Fruit fly (Drosophila melanogaster): Measurements from ENCODE around the gene CG12375.
A peak's percentile ranks its signal among the peaks of the same experiment; 100 is the strongest.

Gene CG12375

dm6 chr2L:8099050-8099449 lies 27.6 kb downstream of the CG12375 start:
- TF ChIP-seq D1 (tag; optimal IDR thresholded peaks at IDR 0.05), result no peak
- no peak for TF ChIP-seq CG15710 (tag; optimal IDR thresholded peaks at IDR 0.05)
- TF ChIP-seq gl (tag; optimal IDR thresholded peaks at IDR 0.05), result no peak
- no peak for TF ChIP-seq CG10348 (GFP tag; IDR thresholded peaks at IDR 0.05)
- no peak for TF ChIP-seq CG32121 (GFP tag; IDR thresholded peaks at IDR 0.05)
- TF ChIP-seq CG9948 (tag; optimal IDR thresholded peaks at IDR 0.05), result no peak
- TF ChIP-seq CG12605 (GFP tag; IDR thresholded peaks at IDR 0.05), result no peak
- no peak for TF ChIP-seq Pif1B (GFP tag; optimal IDR thresholded peaks at IDR 0.05)
- no peak for TF ChIP-seq CG14655 (GFP tag; optimal IDR thresholded peaks at IDR 0.05)
- no peak for TF ChIP-seq CG8301 (tag; optimal IDR thresholded peaks at IDR 0.05)
- no peak for TF ChIP-seq rn (GFP tag; IDR thresholded peaks at IDR 0.05)
- TF ChIP-seq CG4496 (GFP tag; IDR thresholded peaks at IDR 0.05), result no peak
- TF ChIP-seq fd96Ca (GFP tag; IDR thresholded peaks at IDR 0.05), result no peak

dm6 chr2L:8097964-8098945 lies 28.4 kb downstream of the CG12375 start:
- no peak for TF ChIP-seq gl (tag; optimal IDR thresholded peaks at IDR 0.05)
- 0 out of 2 replicates have a peak, but pooled peaks have one; percentile 11 for TF ChIP-seq CG32121 (GFP tag; IDR thresholded peaks at IDR 0.05)

dm6 chr2L:8097461-8097860 lies 29.2 kb downstream of the CG12375 start:
- TF ChIP-seq Pif1B (GFP tag; optimal IDR thresholded peaks at IDR 0.05) (no peak), CG14655 (GFP tag; optimal IDR thresholded peaks at IDR 0.05) (peak; percentile 1), rn (GFP tag; IDR thresholded peaks at IDR 0.05) (no peak)

- TF ChIP-seq Pif1B (GFP tag; optimal IDR thresholded peaks at IDR 0.05), result no peak
- TF ChIP-seq gl (tag; optimal IDR thresholded peaks at IDR 0.05), result peak; percentile 25
- TF ChIP-seq Snoo (tag; optimal IDR thresholded peaks at IDR 0.05), result peak; percentile 10
- TF ChIP-seq CG34367 (tag; optimal IDR thresholded peaks at IDR 0.05), result no peak
- no peak for TF ChIP-seq CG8159 (tag; optimal IDR thresholded peaks at IDR 0.05)
- TF ChIP-seq EcR (GFP tag; optimal IDR thresholded peaks at IDR 0.05), result peak; percentile 72
- no peak for TF ChIP-seq Pif1A (GFP tag; optimal IDR thresholded peaks at IDR 0.05)
- TF ChIP-seq CG8301 (tag; optimal IDR thresholded peaks at IDR 0.05), result no peak
- TF ChIP-seq CG32121 (GFP tag; IDR thresholded peaks at IDR 0.05), result no peak
- no peak for TF ChIP-seq CG9948 (tag; optimal IDR thresholded peaks at IDR 0.05)
- TF ChIP-seq CG13204 (GFP tag; optimal IDR thresholded peaks at IDR 0.05), result no peak
Measured at dm6 chr2L:8095176-8095575, 31.5 kb downstream of the CG12375 start.

dm6 chr2L:8094058-8094825 lies 32.4 kb downstream of the CG12375 start:
- no peak for TF ChIP-seq CG8301 (tag; optimal IDR thresholded peaks at IDR 0.05)
- TF ChIP-seq CG13204 (GFP tag; optimal IDR thresholded peaks at IDR 0.05), result no peak
- 0 out of 3 replicates have a peak, but pooled peaks have one; percentile 55 for TF ChIP-seq fd96Ca (GFP tag; IDR thresholded peaks at IDR 0.05)
- peak; percentile 41 for TF ChIP-seq CG14655 (GFP tag; optimal IDR thresholded peaks at IDR 0.05)
- peak; percentile 36 for TF ChIP-seq CG12605 (GFP tag; IDR thresholded peaks at IDR 0.05)
- TF ChIP-seq CG9948 (tag; optimal IDR thresholded peaks at IDR 0.05), result no peak
- TF ChIP-seq CG34367 (tag; optimal IDR thresholded peaks at IDR 0.05), result no peak
- no peak for TF ChIP-seq CG4496 (GFP tag; IDR thresholded peaks at IDR 0.05)
- TF ChIP-seq D1 (tag; optimal IDR thresholded peaks at IDR 0.05), result no peak
- no peak for TF ChIP-seq rn (GFP tag; IDR thresholded peaks at IDR 0.05)
- TF ChIP-seq Pif1B (GFP tag; optimal IDR thresholded peaks at IDR 0.05), result no peak
- no peak for TF ChIP-seq CG8159 (tag; optimal IDR thresholded peaks at IDR 0.05)
- TF ChIP-seq CG15710 (tag; optimal IDR thresholded peaks at IDR 0.05), result no peak
- peak; percentile 36 for TF ChIP-seq CG32121 (GFP tag; IDR thresholded peaks at IDR 0.05)
- TF ChIP-seq gl (tag; optimal IDR thresholded peaks at IDR 0.05), result no peak
- TF ChIP-seq CG17806 (tag; optimal IDR thresholded peaks at IDR 0.05), result no peak
- TF ChIP-seq Pif1A (GFP tag; optimal IDR thresholded peaks at IDR 0.05), result no peak
- TF ChIP-seq Snoo (tag; optimal IDR thresholded peaks at IDR 0.05), result no peak
- TF ChIP-seq Ets98B (GFP tag; IDR thresholded peaks at IDR 0.05), result peak; percentile 63
- no peak for TF ChIP-seq CG10348 (GFP tag; IDR thresholded peaks at IDR 0.05)
- TF ChIP-seq EcR (GFP tag; optimal IDR thresholded peaks at IDR 0.05), result no peak

- TF ChIP-seq Pif1B (GFP tag; optimal IDR thresholded peaks at IDR 0.05), result peak; percentile 36
- TF ChIP-seq EcR (GFP tag; optimal IDR thresholded peaks at IDR 0.05), result peak; percentile 56
- peak; percentile 8; the same call in 1 of the 2 replicates for TF ChIP-seq Ets98B (GFP tag; IDR thresholded peaks at IDR 0.05)
- TF ChIP-seq fd96Ca (GFP tag; IDR thresholded peaks at IDR 0.05), result peak; percentile 44; the same call in 2 of the 3 replicates
- peak; percentile 40 for TF ChIP-seq CG8159 (tag; optimal IDR thresholded peaks at IDR 0.05)
- TF ChIP-seq CG9948 (tag; optimal IDR thresholded peaks at IDR 0.05), result no peak
- TF ChIP-seq rn (GFP tag; IDR thresholded peaks at IDR 0.05), result no peak
- peak; percentile 9 for TF ChIP-seq CG14655 (GFP tag; optimal IDR thresholded peaks at IDR 0.05)
- no peak for TF ChIP-seq gl (tag; optimal IDR thresholded peaks at IDR 0.05)
- TF ChIP-seq CG32121 (GFP tag; IDR thresholded peaks at IDR 0.05), result no peak
Measured at dm6 chr2L:8093182-8093941, 33.3 kb downstream of the CG12375 start.
